Worm (Caenorhabditis elegans): ENCODE data around the gene snf-9.

ce11 chrIV:17341033-17341432, 29.1 kb downstream of the snf-9 start:
- TF ChIP-seq pes-1 (GFP tag; IDR thresholded peaks at IDR 0.05) (no peak), ama-1 (optimal IDR thresholded peaks at IDR 0.05) (no peak), scrt-1 (GFP tag; IDR thresholded peaks at IDR 0.05) (no peak), hmbx-1 (tag; optimal IDR thresholded peaks at IDR 0.05) (no peak), aly-1 (tag; optimal IDR thresholded peaks at IDR 0.05) (no peak), tra-4 (tag; optimal IDR thresholded peaks at IDR 0.05) (no peak), tbx-37 (GFP tag; conservative IDR thresholded peaks at IDR 0.05) (no peak), ets-7 (tag; optimal IDR thresholded peaks at IDR 0.05) (no peak), hmg-4 (GFP tag; optimal IDR thresholded peaks at IDR 0.05) (no peak), flt-1 (GFP tag; IDR thresholded peaks at IDR 0.05) (no peak), hnd-1 (tag; optimal IDR thresholded peaks at IDR 0.05) (no peak), tbx-11 (GFP tag; IDR thresholded peaks at IDR 0.05) (no peak), ceh-36 (tag; optimal IDR thresholded peaks at IDR 0.05) (no peak)
